Worm (Caenorhabditis elegans) whole organism, L1 larva: ENCODE data around the gene str-238.
A peak's percentile ranks its signal among the peaks of the same experiment; 100 is the strongest.

ENCODE experiments used
- C04F5.9 ChIP-seq: sonication (generic microtip); optimal IDR thresholded peaks from 2 replicates; lab custom pipeline; 2016; ENCODE audit warnings: missing genetic modification characterization, missing compliant biosample characterization
- C34B4.2 ChIP-seq: sonication (generic microtip); optimal IDR thresholded peaks from 2 replicates; lab custom pipeline; 2017; ENCODE audit warnings: mild to moderate bottlenecking, missing genetic modification characterization, missing compliant biosample characterization
- aly-2 ChIP-seq: fragments of 150-350 bp; optimal IDR thresholded peaks from 2 replicates; lab custom pipeline; 2014; ENCODE audit warnings: missing biosample characterization, missing genetic modification characterization
- ama-1 ChIP-seq: fragments of 150-350 bp; optimal IDR thresholded peaks from 2 replicates; lab custom pipeline; 2014
- ceh-63 ChIP-seq: fragments of 200-800 bp; sonication (Bioruptor generic); optimal IDR thresholded peaks from 2 replicates; lab custom pipeline; 2018; ENCODE audit warnings: mild to moderate bottlenecking, missing genetic modification characterization, missing compliant biosample characterization
- ceh-8 ChIP-seq: fragments of 200-800 bp; sonication (Bioruptor generic); optimal IDR thresholded peaks from 2 replicates; lab custom pipeline; 2018; ENCODE audit warnings: mild to moderate bottlenecking, missing genetic modification characterization, moderate library complexity, missing compliant biosample characterization
- ceh-82 ChIP-seq, 3 experiments: fragments of 150-350 bp in 1 of 3; sonication (generic microtip) in 2 of 3; optimal IDR thresholded peaks; 2 replicates each; lab custom pipeline; 2014 to 2017; ENCODE audit warnings: missing biosample characterization in 3 of 3, missing genetic modification characterization in 3 of 3
- ceh-88 ChIP-seq: fragments of 200-800 bp; sonication (Bioruptor generic); IDR thresholded peaks from 2 replicates; pipeline ENCODE4 v1.3.6; 2022; ENCODE audit warnings: missing genetic modification characterization, missing compliant biosample characterization
- ceh-90 ChIP-seq: sonication (generic microtip); optimal IDR thresholded peaks from 2 replicates; lab custom pipeline; 2016; ENCODE audit warnings: missing genetic modification characterization, missing compliant biosample characterization
- dsc-1 ChIP-seq: sonication (generic microtip); optimal IDR thresholded peaks from 2 replicates; lab custom pipeline; 2016; ENCODE audit warnings: mild to moderate bottlenecking, missing genetic modification characterization, missing compliant biosample characterization
- efl-1 ChIP-seq, 4 experiments: fragments of 150-350 bp; optimal IDR thresholded peaks in 3 of 4; peaks in 1 of 4; 1 replicate in 1 of 4; 2 replicates in 3 of 4; lab custom pipeline; 2014; ENCODE audit warnings: missing biosample characterization in 2 of 4, missing genetic modification characterization in 2 of 4, missing genetic modification reagents in 2 of 4
- elt-3 ChIP-seq, 6 experiments: fragments of 150-350 bp in 1 of 6; sonication (generic microtip); optimal IDR thresholded peaks; 2 replicates each; lab custom pipeline; 2017 to 2018; ENCODE audit warnings: missing biosample characterization in 6 of 6, missing genetic modification characterization in 6 of 6, inconsistent platforms in 1 of 6
- fkh-4 ChIP-seq: sonication (generic microtip); optimal IDR thresholded peaks from 2 replicates; lab custom pipeline; 2016; ENCODE audit warnings: missing compliant biosample characterization, missing genetic modification characterization, borderline replicate concordance
- fkh-8 ChIP-seq: sonication (generic microtip); optimal IDR thresholded peaks from 2 replicates; lab custom pipeline; 2016; ENCODE audit warnings: mild to moderate bottlenecking, missing genetic modification characterization, missing compliant biosample characterization
- fos-1 ChIP-seq: fragments of 150-350 bp; optimal IDR thresholded peaks from 2 replicates; lab custom pipeline; 2014; ENCODE audit warnings: missing biosample characterization, missing genetic modification characterization
- hlh-17 ChIP-seq: fragments of 200-800 bp; sonication (Bioruptor generic); optimal IDR thresholded peaks from 2 replicates; lab custom pipeline; 2018; ENCODE audit warnings: missing genetic modification characterization, mild to moderate bottlenecking, missing compliant biosample characterization, moderate library complexity, borderline replicate concordance
- hlh-4 ChIP-seq: sonication (generic microtip); optimal IDR thresholded peaks from 2 replicates; lab custom pipeline; 2016; ENCODE audit warnings: mild to moderate bottlenecking, missing genetic modification characterization, missing compliant biosample characterization
- hpl-2 ChIP-seq: fragments of 150-350 bp; optimal IDR thresholded peaks from 2 replicates; lab custom pipeline; 2014; ENCODE audit warnings: missing biosample characterization, missing genetic modification reagents, missing genetic modification characterization
- isw-1 ChIP-seq: fragments of 200-800 bp; sonication (Bioruptor generic); IDR thresholded peaks from 2 replicates; pipeline ENCODE4 v1.3.6; 2022; ENCODE audit warnings: missing genetic modification characterization, missing compliant biosample characterization
- jun-1 ChIP-seq: fragments of 150-350 bp; optimal IDR thresholded peaks from 2 replicates; lab custom pipeline; 2014; ENCODE audit warnings: missing biosample characterization, missing genetic modification reagents, missing genetic modification characterization
- lin-13 ChIP-seq: fragments of 150-350 bp; optimal IDR thresholded peaks from 2 replicates; lab custom pipeline; 2014; ENCODE audit warnings: missing biosample characterization, missing genetic modification reagents, missing genetic modification characterization
- lin-15B ChIP-seq: fragments of 150-350 bp; sonication (generic microtip); optimal IDR thresholded peaks from 3 replicates; lab custom pipeline; 2014; ENCODE audit warnings: missing biosample characterization, missing genetic modification characterization
- lin-35 ChIP-seq, 2 experiments: fragments of 150-350 bp; optimal IDR thresholded peaks; 2 replicates each; lab custom pipeline; 2014; ENCODE audit warnings: missing biosample characterization in 2 of 2, missing genetic modification characterization in 2 of 2, missing genetic modification reagents in 2 of 2
- lir-3 ChIP-seq: sonication (generic microtip); optimal IDR thresholded peaks from 2 replicates; lab custom pipeline; 2016; ENCODE audit warnings: mild to moderate bottlenecking, missing genetic modification characterization, moderate library complexity, missing compliant biosample characterization; ENCODE audit not compliant: poor library complexity
- mdl-1 ChIP-seq, 2 experiments: fragments of 150-350 bp; optimal IDR thresholded peaks; 2 replicates each; lab custom pipeline; 2014 to 2017; ENCODE audit warnings: missing biosample characterization in 2 of 2, missing genetic modification characterization in 2 of 2, inconsistent platforms in 1 of 2
- mef-2 ChIP-seq: fragments of 150-350 bp; optimal IDR thresholded peaks from 2 replicates; lab custom pipeline; 2014; ENCODE audit warnings: missing biosample characterization, missing genetic modification characterization
- mep-1 ChIP-seq: fragments of 150-350 bp; optimal IDR thresholded peaks from 2 replicates; lab custom pipeline; 2014; ENCODE audit warnings: missing biosample characterization, missing genetic modification characterization
- nhr-237 ChIP-seq: fragments of 150-350 bp; optimal IDR thresholded peaks from 2 replicates; lab custom pipeline; 2014; ENCODE audit warnings: missing biosample characterization, missing genetic modification characterization
- nhr-47 ChIP-seq: sonication (generic microtip); optimal IDR thresholded peaks from 2 replicates; lab custom pipeline; 2016; ENCODE audit warnings: mild to moderate bottlenecking, missing genetic modification characterization, moderate library complexity, missing compliant biosample characterization
- nhr-71 ChIP-seq: sonication (generic microtip); optimal IDR thresholded peaks from 2 replicates; lab custom pipeline; 2016; ENCODE audit warnings: mild to moderate bottlenecking, missing genetic modification characterization, moderate library complexity, missing compliant biosample characterization
- nhr-76 ChIP-seq: sonication (generic microtip); optimal IDR thresholded peaks from 2 replicates; lab custom pipeline; 2017; ENCODE audit warnings: missing biosample characterization, missing genetic modification characterization
- nhr-77 ChIP-seq: fragments of 150-350 bp; optimal IDR thresholded peaks from 2 replicates; lab custom pipeline; 2014; ENCODE audit warnings: missing biosample characterization, missing genetic modification characterization
- nhr-85 ChIP-seq: sonication (generic microtip); peaks from one replicate; lab custom pipeline; 2016; ENCODE audit warnings: missing genetic modification characterization, inconsistent platforms, missing compliant biosample characterization
- nhr-90 ChIP-seq: sonication (generic microtip); optimal IDR thresholded peaks from 2 replicates; lab custom pipeline; 2016; ENCODE audit warnings: mild to moderate bottlenecking, missing genetic modification characterization, missing compliant biosample characterization; ENCODE audit not compliant: poor library complexity
- pag-3 ChIP-seq: sonication (generic microtip); optimal IDR thresholded peaks from 2 replicates; lab custom pipeline; 2017; ENCODE audit warnings: missing genetic modification characterization, mild to moderate bottlenecking, missing compliant biosample characterization, antibody characterized with exemption, borderline replicate concordance; ENCODE audit not compliant: insufficient read depth
- pax-3 ChIP-seq: fragments of 200-800 bp; sonication (Bioruptor generic); optimal IDR thresholded peaks from 2 replicates; lab custom pipeline; 2018; ENCODE audit warnings: mild to moderate bottlenecking, missing genetic modification characterization, moderate library complexity, missing compliant biosample characterization
- pqm-1 ChIP-seq: sonication (generic microtip); optimal IDR thresholded peaks from 3 replicates; lab custom pipeline; 2017; ENCODE audit warnings: missing biosample characterization, missing genetic modification characterization
- rnt-1 ChIP-seq: sonication (generic microtip); optimal IDR thresholded peaks from 2 replicates; lab custom pipeline; 2016; ENCODE audit warnings: mild to moderate bottlenecking, missing genetic modification characterization, moderate library complexity, missing compliant biosample characterization
- skn-1 ChIP-seq: fragments of 150-350 bp; optimal IDR thresholded peaks from 2 replicates; lab custom pipeline; 2014; ENCODE audit warnings: missing biosample characterization, missing genetic modification characterization
- snpc-4 ChIP-seq: fragments of 150-350 bp; optimal IDR thresholded peaks from 2 replicates; lab custom pipeline; 2014; ENCODE audit warnings: missing biosample characterization, missing genetic modification characterization
- snu-23 ChIP-seq: sonication (generic microtip); optimal IDR thresholded peaks from 2 replicates; lab custom pipeline; 2016; ENCODE audit warnings: missing genetic modification characterization, missing compliant biosample characterization
- sox-4 ChIP-seq: sonication (generic microtip); optimal IDR thresholded peaks from 2 replicates; lab custom pipeline; 2016; ENCODE audit warnings: missing genetic modification characterization, missing compliant biosample characterization
- sup-37 ChIP-seq: fragments of 200-800 bp; sonication (Bioruptor generic); optimal IDR thresholded peaks from 2 replicates; lab custom pipeline; 2018; ENCODE audit warnings: mild to moderate bottlenecking, missing genetic modification characterization, missing compliant biosample characterization
- tbx-2 ChIP-seq: sonication (generic microtip); optimal IDR thresholded peaks from 2 replicates; lab custom pipeline; 2016; ENCODE audit warnings: missing genetic modification characterization, missing compliant biosample characterization
- unc-130 ChIP-seq: fragments of 150-350 bp; optimal IDR thresholded peaks from 2 replicates; lab custom pipeline; 2017; ENCODE audit warnings: missing biosample characterization, missing genetic modification characterization, inconsistent platforms
- unc-30 ChIP-seq: sonication (generic microtip); optimal IDR thresholded peaks from 2 replicates; lab custom pipeline; 2017; ENCODE audit warnings: missing biosample characterization, missing genetic modification characterization
- unc-86 ChIP-seq: sonication (generic microtip); optimal IDR thresholded peaks from 2 replicates; lab custom pipeline; 2016; ENCODE audit warnings: missing genetic modification characterization, missing compliant biosample characterization
- unc-98 ChIP-seq: fragments of 200-800 bp; sonication (Bioruptor generic); IDR thresholded peaks from 2 replicates; pipeline ENCODE4 v1.3.6; 2022; ENCODE audit warnings: missing genetic modification characterization, missing compliant biosample characterization
- xbp-1 ChIP-seq: sonication (generic microtip); optimal IDR thresholded peaks from 2 replicates; lab custom pipeline; 2016; ENCODE audit warnings: missing genetic modification characterization, missing compliant biosample characterization
- zag-1 ChIP-seq: fragments of 150-350 bp; optimal IDR thresholded peaks from 2 replicates; lab custom pipeline; 2014; ENCODE audit warnings: missing biosample characterization, missing genetic modification characterization
- ztf-4 ChIP-seq: fragments of 150-350 bp; optimal IDR thresholded peaks from 2 replicates; lab custom pipeline; 2014; ENCODE audit warnings: missing biosample characterization, missing genetic modification characterization

str-238 gene

DNA sequence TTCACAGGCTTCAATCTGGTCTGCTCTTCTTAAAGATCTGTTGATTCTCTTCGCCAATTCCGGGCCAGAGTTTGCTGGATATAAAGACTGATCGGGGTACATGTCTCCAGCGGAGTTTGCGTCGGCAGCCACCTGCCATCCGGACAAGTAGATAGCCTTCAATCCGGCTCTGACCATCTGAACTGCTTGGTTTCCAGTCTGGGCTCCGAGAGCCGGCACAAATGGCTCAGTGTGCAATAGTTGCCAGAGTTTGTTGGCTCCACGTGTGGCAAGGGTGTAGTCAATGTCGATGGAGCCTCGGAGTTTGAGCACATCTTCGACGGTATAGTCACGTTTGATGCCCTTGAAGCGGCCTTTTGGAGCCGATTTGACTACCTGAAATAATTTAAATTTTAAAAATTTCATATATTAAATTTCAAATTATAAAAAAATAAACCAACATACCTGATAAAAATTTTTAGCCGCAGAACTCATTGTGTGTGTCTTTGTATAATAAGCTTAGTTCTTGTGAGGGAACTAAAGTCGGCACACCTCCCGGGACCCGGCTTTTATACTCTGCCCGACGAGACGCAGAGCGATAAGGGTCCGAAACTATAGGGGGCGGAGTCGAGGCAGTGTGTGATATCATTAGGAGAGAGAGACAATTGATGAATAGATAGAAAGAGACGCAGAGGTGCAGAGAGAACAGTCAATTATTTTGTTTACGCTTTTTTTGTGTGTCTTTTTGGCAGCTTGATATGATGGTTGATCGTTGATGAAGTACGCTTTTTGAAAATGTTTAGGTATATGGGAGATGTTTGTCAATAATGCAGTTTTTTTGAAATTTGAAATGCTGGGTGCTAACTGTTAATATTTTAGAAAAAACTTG lies 37.1 kb upstream of the str-238 start, which contains the start of the genes icl-1 and srh-2:
TSS of gene icl-1 (minus strand) at position 521 of the 868 bp plus-strand sequence.
TSS of gene srh-2 (plus strand) at position 818 of the 868 bp plus-strand sequence.
- TF ChIP-seq ceh-88 (GFP tag; lab: Robert Waterston, UW) (peak; percentile 67), jun-1 (peak; percentile 15), skn-1 (tag; lab: Kevin White, UChicago) (no peak), ceh-90 (tag; lab: Kevin White, UChicago) (no peak), mef-2 (tag; lab: Kevin White, UChicago) (no peak), fos-1 (tag; lab: Kevin White, UChicago) (peak; percentile 23), lin-35 (GFP tag; optimal IDR thresholded peaks at IDR 0.05; lab: Kevin White, UChicago) (peak in 1 of 2 experiments; percentile 75), ceh-63 (peak; percentile 54), C04F5.9 (tag; lab: Kevin White, UChicago) (peak; percentile 49), hpl-2 (GFP tag; lab: Kevin White, UChicago) (no peak), nhr-47 (tag; lab: Kevin White, UChicago) (peak; percentile 59), ama-1 (lab: Kevin White, UChicago) (peak; percentile 89), sup-37 (GFP tag; lab: Kevin White, UChicago) (peak; percentile 59), nhr-77 (tag; lab: Kevin White, UChicago) (peak; percentile 29), unc-86 (tag; lab: Kevin White, UChicago) (no peak), nhr-71 (tag; lab: Kevin White, UChicago) (peak; percentile 95), isw-1 (GFP tag; lab: Robert Waterston, UW) (no peak), nhr-237 (tag; lab: Kevin White, UChicago) (no peak), zag-1 (no peak), ceh-82 (tag; optimal IDR thresholded peaks at IDR 0.05; lab: Kevin White, UChicago) (no peak), hlh-17 (GFP tag; lab: Kevin White, UChicago) (peak; percentile 41), hlh-4 (tag; lab: Kevin White, UChicago) (no peak), tbx-2 (tag; lab: Kevin White, UChicago) (peak; percentile 73), mdl-1 (tag; optimal IDR thresholded peaks at IDR 0.05; lab: Kevin White, UChicago) (peak in 1 of 2 experiments; percentile 85), elt-3 (tag; optimal IDR thresholded peaks at IDR 0.05; lab: Kevin White, UChicago) (peak in 2 of 6 experiments; percentile 29 to 80), C34B4.2 (no peak), fkh-8 (no peak), mep-1 (tag; lab: Kevin White, UChicago) (peak; percentile 59), snu-23 (GFP tag; lab: Kevin White, UChicago) (peak; percentile 82), lin-15B (tag; lab: Kevin White, UChicago) (no peak), dsc-1 (tag; lab: Kevin White, UChicago) (no peak), pax-3 (tag; lab: Kevin White, UChicago) (no peak), sox-4 (tag; lab: Kevin White, UChicago) (peak; percentile 32), ceh-8 (no peak), fkh-4 (tag; lab: Kevin White, UChicago) (no peak), unc-130 (tag; lab: Kevin White, UChicago) (peak; percentile 74), efl-1 (optimal IDR thresholded peaks at IDR 0.05; lab: Kevin White, UChicago) (peak; percentile 40 to 49), efl-1 (GFP tag; optimal IDR thresholded peaks at IDR 0.05 in 1 of 2; lab: Kevin White, UChicago) (peak in 1 of 2 experiments; percentile 91), snpc-4 (no peak), unc-98 (GFP tag; lab: Robert Waterston, UW) (no peak), nhr-76 (no peak), pqm-1 (tag; lab: Kevin White, UChicago) (no peak), lir-3 (peak; percentile 69), rnt-1 (tag; lab: Kevin White, UChicago) (peak; percentile 88), ztf-4 (tag; lab: Kevin White, UChicago) (peak; percentile 14), aly-2 (no peak), nhr-85 (tag; lab: Kevin White, UChicago) (peak; percentile 92), pag-3 (tag; lab: Kevin White, UChicago) (peak; percentile 41), unc-30 (tag; lab: Kevin White, UChicago) (no peak), lin-13 (GFP tag; lab: Kevin White, UChicago) (peak; percentile 38), nhr-90 (tag; lab: Kevin White, UChicago) (peak; percentile 76), xbp-1 (tag; lab: Kevin White, UChicago) (peak; percentile 45)
